Worm (Caenorhabditis elegans): ENCODE data around the gene sre-41.

DNA sequence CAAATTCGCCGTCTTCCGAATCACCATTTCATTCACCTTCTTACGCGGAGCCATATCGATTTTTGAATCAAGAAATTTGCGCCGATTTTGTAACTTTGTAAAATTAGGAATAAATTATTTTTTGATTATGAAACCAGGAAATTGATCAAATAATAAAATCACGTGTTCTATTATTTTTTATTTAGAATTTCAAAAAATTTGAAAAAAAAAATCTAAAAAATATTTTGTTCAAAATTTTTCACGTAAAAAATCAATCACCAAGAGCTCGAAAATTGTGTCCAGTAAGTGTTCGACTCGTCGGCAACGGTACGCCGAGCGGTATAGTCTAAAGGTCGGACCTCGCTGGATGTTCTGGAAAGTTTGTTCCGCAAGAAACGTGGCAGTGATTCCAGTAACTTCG is 5.6 kb downstream of the sre-41 start, which contains the start of gene Y57A10B.7:
- TF ChIP-seq ref-1 (GFP tag; conservative IDR thresholded peaks at IDR 0.05) (no peak), med-1 (GFP tag; optimal IDR thresholded peaks at IDR 0.05; ENCODE audit: insufficient read depth) (no peak), klf-2 (GFP tag; conservative IDR thresholded peaks at IDR 0.05) (no peak), cog-1 (tag; optimal IDR thresholded peaks at IDR 0.05) (no peak), ztf-29 (GFP tag; IDR thresholded peaks at IDR 0.05) (no peak), flt-1 (GFP tag; IDR thresholded peaks at IDR 0.05) (no peak), T22C8.4 (GFP tag; IDR thresholded peaks at IDR 0.05) (no peak)
